Fruit fly (Drosophila melanogaster): ENCODE measurements around the gene CG43895.

DNA sequence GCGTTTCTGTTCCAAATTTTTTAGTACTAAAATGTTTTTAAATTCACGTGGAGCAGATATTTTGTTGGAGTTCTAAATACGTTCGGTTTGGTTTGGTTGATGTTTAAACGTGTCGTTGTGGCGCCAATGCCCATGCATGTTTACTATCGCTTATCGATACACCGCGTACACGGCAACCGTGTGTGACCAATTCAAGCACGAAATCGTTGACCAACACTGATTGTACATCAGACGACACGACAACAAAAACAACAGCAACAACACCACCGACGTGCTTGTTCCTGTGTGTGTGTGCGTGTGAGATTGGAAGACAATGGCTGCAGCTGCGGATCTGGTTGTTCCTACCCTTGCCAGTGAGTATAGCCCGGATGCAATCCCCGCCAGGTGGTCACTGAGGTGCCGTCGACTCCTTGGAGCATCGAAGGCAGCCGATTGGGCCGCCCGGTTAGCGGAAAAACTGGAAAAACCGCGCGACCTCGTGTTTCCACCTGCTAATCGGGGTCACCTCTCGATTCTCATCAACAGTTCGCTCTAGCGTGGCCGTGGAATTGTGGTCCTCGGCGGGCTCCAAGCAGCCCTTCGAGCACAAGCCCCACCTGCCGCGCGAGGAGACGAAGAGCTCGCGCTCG is 11.3 kb upstream of the CG43895 start, which contains the start of gene eIF2A:
- TF ChIP-seq CG8478 (optimal IDR thresholded peaks at IDR 0.05) (no peak), CTCF (optimal IDR thresholded peaks at IDR 0.05) (peak; percentile 25 to 39)
